Worm (Caenorhabditis elegans): Measurements from ENCODE around the gene unc-58.

Gene unc-58

DNA sequence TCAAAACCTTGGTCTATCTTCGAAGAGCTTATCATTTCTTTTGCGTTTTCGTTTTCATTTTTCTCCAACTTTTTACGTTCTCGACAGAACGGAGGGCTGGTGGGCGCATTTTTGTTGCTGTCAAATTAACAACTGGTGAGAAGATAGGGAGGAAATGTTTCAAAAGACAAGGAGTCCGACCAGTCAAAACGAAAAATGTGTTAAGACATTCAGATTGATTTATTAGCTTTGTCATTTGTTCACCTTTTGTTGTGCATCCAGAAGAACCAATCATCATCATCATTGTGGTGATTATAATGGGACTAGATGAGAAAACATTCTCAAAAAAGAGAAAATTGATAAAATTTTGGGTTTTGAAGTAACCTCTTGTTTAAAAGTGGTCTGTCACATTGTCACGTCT, 2.8 kb downstream of the unc-58 start:
- TF ChIP-seq lin-29 (GFP tag; IDR thresholded peaks at IDR 0.05) (no peak), ztf-7 (tag; optimal IDR thresholded peaks at IDR 0.05) (no peak), dmd-6 (GFP tag; IDR thresholded peaks at IDR 0.05) (no peak), zip-2 (tag; optimal IDR thresholded peaks at IDR 0.05) (no peak)

DNA sequence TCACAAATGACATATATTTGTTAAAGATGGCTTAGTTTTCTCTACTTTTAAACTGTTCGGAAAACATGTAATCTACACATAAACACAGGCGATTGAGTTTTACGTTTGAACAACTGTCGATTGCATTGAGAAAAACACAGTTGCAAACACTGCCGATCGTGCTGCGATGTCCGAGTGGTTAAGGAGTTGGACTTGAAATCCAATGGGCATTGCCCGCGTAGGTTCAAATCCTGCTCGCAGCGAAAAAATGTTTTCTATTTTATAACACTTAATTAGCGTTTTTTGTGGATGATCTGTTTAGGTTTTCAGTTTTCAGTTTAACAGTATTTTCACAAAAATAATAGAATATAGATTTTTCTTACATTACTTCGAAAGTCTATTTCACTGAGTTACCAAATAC, 8.6 kb downstream of the unc-58 start:
- no peak for TF ChIP-seq nhr-42 (GFP tag; IDR thresholded peaks at IDR 0.05)
- TF ChIP-seq daf-19 (GFP tag; conservative IDR thresholded peaks at IDR 0.05), result 0 out of 2 replicates have a peak, but pooled peaks have one; percentile 50
- TF ChIP-seq hmg-1.1 (GFP tag; IDR thresholded peaks at IDR 0.05), result peak; percentile 31; the same call in 1 of the 2 replicates
- TF ChIP-seq snpc-1.2 (GFP tag; IDR thresholded peaks at IDR 0.05), result peak; percentile 69
- peak; percentile 4 for TF ChIP-seq F49E8.2 (tag; optimal IDR thresholded peaks at IDR 0.05; ENCODE audit: borderline replicate concordance)
- TF ChIP-seq ZK337.2 (GFP tag; IDR thresholded peaks at IDR 0.05), result 0 out of 2 replicates have a peak, but pooled peaks have one; percentile 44
- no peak for TF ChIP-seq ceh-32 (tag; optimal IDR thresholded peaks at IDR 0.05; ENCODE audit: poor library complexity)
- no peak for TF ChIP-seq mep-1 (tag; optimal IDR thresholded peaks at IDR 0.05)
- TF ChIP-seq pha-4 (GFP tag; IDR thresholded peaks at IDR 0.05), result peak; percentile 69; the same call in 1 of the 2 replicates
- no peak for TF ChIP-seq pha-4 (tag; optimal IDR thresholded peaks at IDR 0.05)
- TF ChIP-seq zag-1 (tag; optimal IDR thresholded peaks at IDR 0.05), result no peak
- no peak for TF ChIP-seq aha-1 (tag)
- TF ChIP-seq lin-29 (GFP tag; IDR thresholded peaks at IDR 0.05), result 0 out of 2 replicates have a peak, but pooled peaks have one; percentile 12
- TF ChIP-seq dve-1 (tag; optimal IDR thresholded peaks at IDR 0.05; ENCODE audit: insufficient read depth), result peak; percentile 11
- TF ChIP-seq vab-7 (GFP tag; IDR thresholded peaks at IDR 0.05), result 0 out of 2 replicates have a peak, but pooled peaks have one; percentile 48
- 0 out of 2 replicates have a peak, but pooled peaks have one; percentile 38 for TF ChIP-seq Y105C5A.15 (GFP tag; IDR thresholded peaks at IDR 0.05)
- no peak for TF ChIP-seq nhr-28 (tag; optimal IDR thresholded peaks at IDR 0.05)
- no peak for TF ChIP-seq F37D6.2 (tag; optimal IDR thresholded peaks at IDR 0.05)
- TF ChIP-seq ztf-7 (tag; optimal IDR thresholded peaks at IDR 0.05), result peak; percentile 37
- no peak for TF ChIP-seq spr-3 (GFP tag; optimal IDR thresholded peaks at IDR 0.05)
- TF ChIP-seq Y75B8A.6 (GFP tag; IDR thresholded peaks at IDR 0.05), result 0 out of 2 replicates have a peak, but pooled peaks have one; percentile 51
- TF ChIP-seq skn-1 (tag; optimal IDR thresholded peaks at IDR 0.05), result no peak
- TF ChIP-seq madf-9 (GFP tag; conservative IDR thresholded peaks at IDR 0.05), result peak; percentile 61; the same call in 1 of the 2 replicates
- peak; percentile 37 for TF ChIP-seq nhr-48 (tag; optimal IDR thresholded peaks at IDR 0.05)
- TF ChIP-seq dmd-6 (GFP tag; IDR thresholded peaks at IDR 0.05), result peak; percentile 38
- peak; percentile 8 for TF ChIP-seq hlh-30 (tag; optimal IDR thresholded peaks at IDR 0.05; ENCODE audit: insufficient read depth)
- peak; percentile 9 to 69 for TF ChIP-seq daf-16 (GFP tag; optimal IDR thresholded peaks at IDR 0.05)
- TF ChIP-seq daf-16 (tag; optimal IDR thresholded peaks at IDR 0.05), result peak; percentile 67
- peak; percentile 54; the same call in 1 of the 2 replicates for TF ChIP-seq lin-1 (GFP tag; IDR thresholded peaks at IDR 0.05)
- peak; percentile 75 for TF ChIP-seq F26F4.8 (GFP tag; conservative IDR thresholded peaks at IDR 0.05)
- 0 out of 2 replicates have a peak, but pooled peaks have one; percentile 43 for TF ChIP-seq tra-1 (GFP tag; IDR thresholded peaks at IDR 0.05)
- 0 out of 2 replicates have a peak, but pooled peaks have one; percentile 35 for TF ChIP-seq mxl-2 (GFP tag; conservative IDR thresholded peaks at IDR 0.05)
- peak; percentile 79 for TF ChIP-seq lim-7 (GFP tag; IDR thresholded peaks at IDR 0.05)
- no peak for TF ChIP-seq mdl-1 (tag; optimal IDR thresholded peaks at IDR 0.05)

DNA sequence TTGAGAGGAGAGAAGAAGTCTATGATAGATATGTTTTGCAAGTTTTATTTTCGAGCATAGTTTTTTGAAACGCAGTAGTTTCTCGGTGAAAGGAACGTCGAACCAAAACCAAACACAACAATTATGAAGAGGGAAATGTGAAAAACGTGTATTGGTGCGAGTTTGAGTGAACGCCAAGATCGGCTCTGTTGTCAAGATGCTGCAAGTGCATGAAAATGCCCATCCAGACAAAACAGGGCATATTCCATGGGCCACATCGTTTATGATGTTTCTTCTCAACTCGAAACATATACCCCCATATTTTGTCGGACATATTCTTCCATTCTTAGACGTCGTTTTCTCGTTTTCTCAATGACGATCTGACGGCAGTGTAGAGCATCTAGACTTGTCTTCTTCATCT, 10.0 kb downstream of the unc-58 start:
- TF ChIP-seq hlh-11 (tag; optimal IDR thresholded peaks at IDR 0.05), result no peak
- TF ChIP-seq unc-62 (GFP tag; optimal IDR thresholded peaks at IDR 0.05 in 1 of 2), result peak in 1 of 2 experiments; percentile 91
- no peak for TF ChIP-seq unc-62 (tag; optimal IDR thresholded peaks at IDR 0.05)

All from whole organism, L4 larva.